Worm (Caenorhabditis elegans) whole organism, L1 larva: Measurements from ENCODE around the gene psf-1.
A peak's percentile ranks its signal among the peaks of the same experiment; 100 is the strongest.

Experiments
- Y116A8C.19 ChIP-seq: sonication (generic microtip); optimal IDR thresholded peaks from 2 replicates; lab custom pipeline; 2016; ENCODE audit warnings: missing compliant biosample characterization, missing genetic modification characterization, borderline replicate concordance
- aha-1 ChIP-seq: fragments of 150-350 bp; optimal IDR thresholded peaks from 2 replicates; lab custom pipeline; 2014; ENCODE audit warnings: missing biosample characterization, missing genetic modification characterization
- alr-1 ChIP-seq: fragments of 200-800 bp; sonication (Bioruptor generic); optimal IDR thresholded peaks from 2 replicates; lab custom pipeline; 2018; ENCODE audit warnings: borderline replicate concordance, mild to moderate bottlenecking, missing genetic modification characterization, missing compliant biosample characterization
- aly-2 ChIP-seq: fragments of 150-350 bp; optimal IDR thresholded peaks from 2 replicates; lab custom pipeline; 2014; ENCODE audit warnings: missing biosample characterization, missing genetic modification characterization
- blmp-1 ChIP-seq: fragments of 150-350 bp; optimal IDR thresholded peaks from 2 replicates; lab custom pipeline; 2014; ENCODE audit warnings: missing biosample characterization, missing genetic modification characterization
- ceh-8 ChIP-seq: fragments of 200-800 bp; sonication (Bioruptor generic); optimal IDR thresholded peaks from 2 replicates; lab custom pipeline; 2018; ENCODE audit warnings: mild to moderate bottlenecking, missing genetic modification characterization, moderate library complexity, missing compliant biosample characterization
- ceh-82 ChIP-seq, 3 experiments: fragments of 150-350 bp in 1 of 3; sonication (generic microtip) in 2 of 3; optimal IDR thresholded peaks; 2 replicates each; lab custom pipeline; 2014 to 2017; ENCODE audit warnings: missing biosample characterization in 3 of 3, missing genetic modification characterization in 3 of 3
- ceh-88 ChIP-seq: fragments of 200-800 bp; sonication (Bioruptor generic); IDR thresholded peaks from 2 replicates; pipeline ENCODE4 v1.3.6; 2022; ENCODE audit warnings: missing genetic modification characterization, missing compliant biosample characterization
- ceh-90 ChIP-seq: sonication (generic microtip); optimal IDR thresholded peaks from 2 replicates; lab custom pipeline; 2016; ENCODE audit warnings: missing genetic modification characterization, missing compliant biosample characterization
- dsc-1 ChIP-seq: sonication (generic microtip); optimal IDR thresholded peaks from 2 replicates; lab custom pipeline; 2016; ENCODE audit warnings: mild to moderate bottlenecking, missing genetic modification characterization, missing compliant biosample characterization
- efl-1 ChIP-seq, 4 experiments: fragments of 150-350 bp; optimal IDR thresholded peaks in 3 of 4; peaks in 1 of 4; 1 replicate in 1 of 4; 2 replicates in 3 of 4; lab custom pipeline; 2014; ENCODE audit warnings: missing biosample characterization in 2 of 4, missing genetic modification characterization in 2 of 4, missing genetic modification reagents in 2 of 4
- efl-3 ChIP-seq: fragments of 200-800 bp; sonication (Bioruptor generic); optimal IDR thresholded peaks from 2 replicates; lab custom pipeline; 2018; ENCODE audit warnings: mild to moderate bottlenecking, missing genetic modification characterization, missing compliant biosample characterization
- egl-13 ChIP-seq: sonication (generic microtip); optimal IDR thresholded peaks from 2 replicates; lab custom pipeline; 2016; ENCODE audit warnings: missing genotype, missing genetic modification reagents, missing genetic modification characterization, missing compliant biosample characterization
- fkh-4 ChIP-seq: sonication (generic microtip); optimal IDR thresholded peaks from 2 replicates; lab custom pipeline; 2016; ENCODE audit warnings: missing compliant biosample characterization, missing genetic modification characterization, borderline replicate concordance
- grh-1 ChIP-seq: fragments of 200-800 bp; sonication (Bioruptor generic); IDR thresholded peaks from 2 replicates; pipeline ENCODE4 v1.3.6; 2022; ENCODE audit warnings: missing genetic modification reagents, missing genetic modification characterization, missing compliant biosample characterization
- hlh-17 ChIP-seq: fragments of 200-800 bp; sonication (Bioruptor generic); optimal IDR thresholded peaks from 2 replicates; lab custom pipeline; 2018; ENCODE audit warnings: missing genetic modification characterization, mild to moderate bottlenecking, missing compliant biosample characterization, moderate library complexity, borderline replicate concordance
- hlh-4 ChIP-seq: sonication (generic microtip); optimal IDR thresholded peaks from 2 replicates; lab custom pipeline; 2016; ENCODE audit warnings: mild to moderate bottlenecking, missing genetic modification characterization, missing compliant biosample characterization
- hpl-2 ChIP-seq: fragments of 150-350 bp; optimal IDR thresholded peaks from 2 replicates; lab custom pipeline; 2014; ENCODE audit warnings: missing biosample characterization, missing genetic modification reagents, missing genetic modification characterization
- jun-1 ChIP-seq: fragments of 150-350 bp; optimal IDR thresholded peaks from 2 replicates; lab custom pipeline; 2014; ENCODE audit warnings: missing biosample characterization, missing genetic modification reagents, missing genetic modification characterization
- lin-13 ChIP-seq: fragments of 150-350 bp; optimal IDR thresholded peaks from 2 replicates; lab custom pipeline; 2014; ENCODE audit warnings: missing biosample characterization, missing genetic modification reagents, missing genetic modification characterization
- lin-15B ChIP-seq: fragments of 150-350 bp; sonication (generic microtip); optimal IDR thresholded peaks from 3 replicates; lab custom pipeline; 2014; ENCODE audit warnings: missing biosample characterization, missing genetic modification characterization
- lin-35 ChIP-seq, 2 experiments: fragments of 150-350 bp; optimal IDR thresholded peaks; 2 replicates each; lab custom pipeline; 2014; ENCODE audit warnings: missing biosample characterization in 2 of 2, missing genetic modification characterization in 2 of 2, missing genetic modification reagents in 2 of 2
- mab-9 ChIP-seq: fragments of 200-800 bp; sonication (Bioruptor generic); IDR thresholded peaks from 2 replicates; pipeline ENCODE4 v1.3.6; 2022; ENCODE audit warnings: missing genetic modification reagents, missing genetic modification characterization, missing compliant biosample characterization
- mef-2 ChIP-seq: fragments of 150-350 bp; optimal IDR thresholded peaks from 2 replicates; lab custom pipeline; 2014; ENCODE audit warnings: missing biosample characterization, missing genetic modification characterization
- mep-1 ChIP-seq: fragments of 150-350 bp; optimal IDR thresholded peaks from 2 replicates; lab custom pipeline; 2014; ENCODE audit warnings: missing biosample characterization, missing genetic modification characterization
- nhr-237 ChIP-seq: fragments of 150-350 bp; optimal IDR thresholded peaks from 2 replicates; lab custom pipeline; 2014; ENCODE audit warnings: missing biosample characterization, missing genetic modification characterization
- nhr-28 ChIP-seq: fragments of 150-350 bp; optimal IDR thresholded peaks from 2 replicates; lab custom pipeline; 2014; ENCODE audit warnings: missing biosample characterization, missing genetic modification characterization
- nhr-84 ChIP-seq: sonication (generic microtip); optimal IDR thresholded peaks from 2 replicates; lab custom pipeline; 2017; ENCODE audit warnings: missing biosample characterization, missing genetic modification characterization
- nhr-85 ChIP-seq: sonication (generic microtip); peaks from one replicate; lab custom pipeline; 2016; ENCODE audit warnings: missing genetic modification characterization, inconsistent platforms, missing compliant biosample characterization
- nhr-90 ChIP-seq: sonication (generic microtip); optimal IDR thresholded peaks from 2 replicates; lab custom pipeline; 2016; ENCODE audit warnings: mild to moderate bottlenecking, missing genetic modification characterization, missing compliant biosample characterization; ENCODE audit not compliant: poor library complexity
- pax-3 ChIP-seq: fragments of 200-800 bp; sonication (Bioruptor generic); optimal IDR thresholded peaks from 2 replicates; lab custom pipeline; 2018; ENCODE audit warnings: mild to moderate bottlenecking, missing genetic modification characterization, moderate library complexity, missing compliant biosample characterization
- pqm-1 ChIP-seq: sonication (generic microtip); optimal IDR thresholded peaks from 3 replicates; lab custom pipeline; 2017; ENCODE audit warnings: missing biosample characterization, missing genetic modification characterization
- snpc-4 ChIP-seq: fragments of 150-350 bp; optimal IDR thresholded peaks from 2 replicates; lab custom pipeline; 2014; ENCODE audit warnings: missing biosample characterization, missing genetic modification characterization
- sox-4 ChIP-seq: sonication (generic microtip); optimal IDR thresholded peaks from 2 replicates; lab custom pipeline; 2016; ENCODE audit warnings: missing genetic modification characterization, missing compliant biosample characterization
- sptf-1 ChIP-seq: fragments of 150-350 bp; optimal IDR thresholded peaks from 2 replicates; lab custom pipeline; 2014; ENCODE audit warnings: missing biosample characterization, missing genetic modification characterization
- swsn-7 ChIP-seq: sonication (generic microtip); optimal IDR thresholded peaks from 2 replicates; lab custom pipeline; 2016; ENCODE audit warnings: missing genetic modification characterization, missing compliant biosample characterization
- unc-130 ChIP-seq: fragments of 150-350 bp; optimal IDR thresholded peaks from 2 replicates; lab custom pipeline; 2017; ENCODE audit warnings: missing biosample characterization, missing genetic modification characterization, inconsistent platforms
- unc-30 ChIP-seq: sonication (generic microtip); optimal IDR thresholded peaks from 2 replicates; lab custom pipeline; 2017; ENCODE audit warnings: missing biosample characterization, missing genetic modification characterization
- vab-15 ChIP-seq: sonication (generic microtip); optimal IDR thresholded peaks from 2 replicates; lab custom pipeline; 2017; ENCODE audit warnings: missing genotype, mild to moderate bottlenecking, missing genetic modification characterization, missing compliant biosample characterization
- zag-1 ChIP-seq: fragments of 150-350 bp; optimal IDR thresholded peaks from 2 replicates; lab custom pipeline; 2014; ENCODE audit warnings: missing biosample characterization, missing genetic modification characterization
- ztf-4 ChIP-seq: fragments of 150-350 bp; optimal IDR thresholded peaks from 2 replicates; lab custom pipeline; 2014; ENCODE audit warnings: missing biosample characterization, missing genetic modification characterization

psf-1 gene

DNA sequence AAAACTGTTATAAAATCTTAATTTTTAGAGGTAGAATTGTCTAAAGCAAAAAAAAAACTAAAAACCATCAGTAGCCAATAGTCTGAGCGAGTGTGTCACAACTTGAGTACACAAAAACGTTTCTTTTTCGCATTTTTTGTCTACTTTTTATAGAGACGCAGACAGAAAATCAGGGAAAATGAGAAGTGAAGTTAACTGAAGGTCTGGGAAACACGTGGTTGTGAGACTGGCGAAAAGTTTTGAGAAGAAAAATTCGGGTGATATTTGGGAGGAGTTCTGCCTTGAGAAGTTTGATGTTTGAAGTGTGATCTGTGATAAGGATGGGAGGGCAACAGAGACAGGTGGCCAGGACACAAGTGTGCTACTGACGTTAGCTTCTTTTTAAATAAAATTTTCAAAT lies 30.9 kb upstream of the psf-1 start (continued):
- TF ChIP-seq lin-15B (tag; lab: Kevin White, UChicago) = peak; percentile 11
- no peak for TF ChIP-seq efl-3
- no peak for TF ChIP-seq nhr-28
- no peak for TF ChIP-seq fkh-4 (tag; lab: Kevin White, UChicago)
- TF ChIP-seq ceh-88 = no peak
- TF ChIP-seq mef-2 (tag; lab: Kevin White, UChicago) = no peak
- TF ChIP-seq nhr-90 (tag; lab: Kevin White, UChicago) = peak; percentile 83
- TF ChIP-seq jun-1 (tag; lab: Kevin White, UChicago) = no peak
- no peak for TF ChIP-seq unc-30 (tag; lab: Kevin White, UChicago)
- no peak for TF ChIP-seq pax-3 (tag; lab: Kevin White, UChicago)
- TF ChIP-seq ztf-4 (tag; lab: Kevin White, UChicago) = peak; percentile 60
- no peak for TF ChIP-seq aly-2 (tag; lab: Kevin White, UChicago)
- TF ChIP-seq dsc-1 = peak; percentile 43
- no peak for TF ChIP-seq sox-4
- no peak for TF ChIP-seq ceh-8 (GFP tag; lab: Kevin White, UChicago)
- TF ChIP-seq egl-13 = no peak
- TF ChIP-seq pqm-1 = no peak
- no peak for TF ChIP-seq alr-1 (tag; lab: Kevin White, UChicago)
- TF ChIP-seq blmp-1 (tag; lab: Kevin White, UChicago) = peak; percentile 97
- TF ChIP-seq hlh-17 (GFP tag; lab: Kevin White, UChicago) = no peak
- no peak for TF ChIP-seq vab-15 (tag; lab: Kevin White, UChicago)
- TF ChIP-seq snpc-4 (tag; lab: Kevin White, UChicago) = peak; percentile 40
- no peak for TF ChIP-seq zag-1 (tag; lab: Kevin White, UChicago)
- TF ChIP-seq swsn-7 (tag; lab: Kevin White, UChicago) = peak; percentile 59
- peak; percentile 93 for TF ChIP-seq nhr-85
- TF ChIP-seq hlh-4 (tag; lab: Kevin White, UChicago) = no peak
- no peak for TF ChIP-seq aha-1
- TF ChIP-seq sptf-1 (tag; lab: Kevin White, UChicago) = no peak
- peak; percentile 60 for TF ChIP-seq unc-130 (tag; lab: Kevin White, UChicago)
- peak; percentile 37 for TF ChIP-seq nhr-84 (tag; lab: Kevin White, UChicago)
- TF ChIP-seq ceh-82 (tag; optimal IDR thresholded peaks at IDR 0.05; lab: Kevin White, UChicago) = peak; percentile 14 to 59 (median 26)
- no peak for TF ChIP-seq hpl-2 (GFP tag; lab: Kevin White, UChicago)
- peak; percentile 75 to 87 for TF ChIP-seq lin-35 (GFP tag; optimal IDR thresholded peaks at IDR 0.05; lab: Kevin White, UChicago)
- TF ChIP-seq grh-1 (GFP tag; lab: Robert Waterston, UW) = 0 out of 2 replicates have a peak, but pooled peaks have one; percentile 8
- TF ChIP-seq lin-13 (GFP tag; lab: Kevin White, UChicago) = peak; percentile 83
- no peak for TF ChIP-seq Y116A8C.19 (tag; lab: Kevin White, UChicago)
- no peak for TF ChIP-seq mab-9 (GFP tag; lab: Robert Waterston, UW)
- TF ChIP-seq mep-1 (tag; lab: Kevin White, UChicago) = peak; percentile 87
- TF ChIP-seq nhr-237 = peak; percentile 19
- TF ChIP-seq, all 84 proteins: peak for 46

DNA sequence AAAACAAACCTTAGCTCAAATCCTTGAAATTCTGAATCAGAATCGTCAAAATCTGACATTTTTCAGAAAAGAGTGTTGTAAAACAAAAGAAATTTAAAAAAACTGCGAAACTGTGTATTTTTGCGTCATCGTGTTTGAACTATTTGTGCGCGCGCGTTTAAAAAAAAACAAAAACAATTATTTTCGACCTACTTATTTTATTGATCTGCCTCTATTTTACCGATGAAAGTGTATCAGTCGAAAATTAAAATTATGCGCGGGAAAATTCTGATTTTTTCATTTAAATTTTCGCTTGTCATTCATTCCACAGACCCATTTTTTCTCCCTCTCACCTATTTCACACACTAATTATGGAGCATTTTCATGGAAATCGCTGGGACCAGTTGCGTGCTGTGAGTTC lies 29.6 kb upstream of the psf-1 start, which contains the start of the genes C05C10.7 and C05C10.5:
Gene C05C10.7, minus strand, starts transcription at position 95 of the 400 bp plus-strand sequence.
Gene C05C10.5, plus strand, starts transcription at position 164 of the 400 bp plus-strand sequence.
- no peak for TF ChIP-seq ceh-90 (tag; lab: Kevin White, UChicago)
- TF ChIP-seq efl-1 (optimal IDR thresholded peaks at IDR 0.05; lab: Kevin White, UChicago) = peak in 1 of 2 experiments; percentile 10
- peak in 1 of 2 experiments; percentile 58 for TF ChIP-seq efl-1 (GFP tag; optimal IDR thresholded peaks at IDR 0.05 in 1 of 2; lab: Kevin White, UChicago)
